Comparison of ENCODE assay signal across 1 fruit fly cellular context in the genomic region with DNA sequence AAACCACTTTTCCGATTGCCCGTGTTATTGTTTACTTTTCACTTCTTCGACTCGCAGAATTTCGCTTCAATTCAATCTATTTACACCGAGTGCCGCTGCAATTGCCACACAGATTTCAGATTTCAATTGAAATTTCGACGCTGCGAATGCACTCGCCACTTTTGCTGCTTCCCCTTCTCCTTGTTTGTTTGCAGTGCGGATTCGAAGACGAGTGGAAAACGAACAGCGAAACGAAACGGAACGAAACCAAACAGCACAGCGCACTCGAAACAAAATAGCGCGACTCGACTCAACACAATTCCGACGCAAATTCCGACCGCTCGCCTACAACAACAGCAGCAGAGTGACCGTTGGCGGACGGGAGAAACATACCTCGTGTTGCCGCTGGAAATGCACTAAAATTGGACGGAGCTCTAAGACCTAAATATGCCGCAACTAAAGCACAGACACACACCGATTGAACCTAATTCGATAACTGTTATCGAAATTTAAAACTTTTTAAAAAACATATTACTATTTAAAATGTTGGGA.
TF ChIP-seq lines count a peak whose summit lies in the region.

A gene (minus strand): TSS at position 345 of the 531 bp plus-strand sequence.

TF ChIP-seq in whole organism, embryonic, 481 proteins besides CTCF, POLR2A, EP300 and RAD21 (continued from another document and continues in another):
- TF ChIP-seq ken (GFP tag; IDR thresholded peaks at IDR 0.05; lab: Robert Waterston, UW) (peak; percentile 59; the same call in 1 of the 3 replicates), CG7357 (GFP tag; IDR thresholded peaks at IDR 0.05; lab: Robert Waterston, UW) (0 out of 3 replicates have a peak, but pooled peaks have one; percentile 20), CG30020 (tag; optimal IDR thresholded peaks at IDR 0.05; lab: Kevin White, UChicago) (peak; percentile 44), HHEX (GFP tag; optimal IDR thresholded peaks at IDR 0.05; lab: Kevin White, UChicago) (peak; percentile 54), gfzf (GFP tag; optimal IDR thresholded peaks at IDR 0.05; lab: Kevin White, UChicago) (peak; percentile 100), BEAF-32 (GFP tag; optimal IDR thresholded peaks at IDR 0.05; lab: Kevin White, UChicago) (peak; percentile 62), CG10147 (GFP tag; optimal IDR thresholded peaks at IDR 0.05; lab: Kevin White, UChicago) (no peak), Xbp1 (GFP tag; optimal IDR thresholded peaks at IDR 0.05; lab: Kevin White, UChicago) (peak; percentile 45), tna (GFP tag; IDR thresholded peaks at IDR 0.05; lab: Robert Waterston, UW; ENCODE audit: partially characterized antibody) (peak; percentile 50; the same call in 1 of the 2 replicates), lov (optimal IDR thresholded peaks at IDR 0.05; lab: Kevin White, UChicago) (no peak), lov (GFP tag; IDR thresholded peaks at IDR 0.05; lab: Robert Waterston, UW) (0 out of 3 replicates have a peak, but pooled peaks have one; percentile 11), Asciz (GFP tag; optimal IDR thresholded peaks at IDR 0.05; lab: Kevin White, UChicago) (peak; percentile 1), CG12071 (GFP tag; optimal IDR thresholded peaks at IDR 0.05; lab: Kevin White, UChicago) (peak; percentile 38), CG34224 (GFP tag; IDR thresholded peaks at IDR 0.05; lab: Robert Waterston, UW; ENCODE audit: partially characterized antibody) (peak; percentile 31; the same call in 2 of the 3 replicates), CG12155 (GFP tag; optimal IDR thresholded peaks at IDR 0.05; lab: Kevin White, UChicago) (peak; percentile 60), CG43689 (GFP tag; IDR thresholded peaks at IDR 0.05; lab: Robert Waterston, UW) (0 out of 2 replicates have a peak, but pooled peaks have one; percentile 10), pzg (GFP tag; optimal IDR thresholded peaks at IDR 0.05; lab: Kevin White, UChicago) (peak; percentile 98), C15 (GFP tag; IDR thresholded peaks at IDR 0.05; lab: Robert Waterston, UW) (no peak), CG12659 (GFP tag; optimal IDR thresholded peaks at IDR 0.05; lab: Kevin White, UChicago) (peak; percentile 92), CG6791 (GFP tag; IDR thresholded peaks at IDR 0.05; lab: Robert Waterston, UW; ENCODE audit: partially characterized antibody) (peak; percentile 68), CG5953 (GFP tag; IDR thresholded peaks at IDR 0.05; lab: Robert Waterston, UW) (peak; percentile 47; the same call in 1 of the 2 replicates), CG7556 (GFP tag; optimal IDR thresholded peaks at IDR 0.05; lab: Kevin White, UChicago) (peak; percentile 4), CG12299 (tag; optimal IDR thresholded peaks at IDR 0.05; lab: Kevin White, UChicago) (peak; percentile 52), scrt (GFP tag; optimal IDR thresholded peaks at IDR 0.05; lab: Kevin White, UChicago) (peak; percentile 45), ab (GFP tag; optimal IDR thresholded peaks at IDR 0.05; lab: Kevin White, UChicago) (no peak), sc (optimal IDR thresholded peaks at IDR 0.05; lab: Kevin White, UChicago) (no peak), sc (GFP tag; optimal IDR thresholded peaks at IDR 0.05; lab: Kevin White, UChicago) (no peak), CG6765 (GFP tag; optimal IDR thresholded peaks at IDR 0.05; lab: Kevin White, UChicago) (no peak), inv (GFP tag; IDR thresholded peaks at IDR 0.05; lab: Robert Waterston, UW; ENCODE audit: partially characterized antibody) (peak; percentile 11; the same call in 1 of the 2 replicates), otp (GFP tag; IDR thresholded peaks at IDR 0.05; lab: Robert Waterston, UW) (0 out of 3 replicates have a peak, but pooled peaks have one; percentile 44), hbn (GFP tag; IDR thresholded peaks at IDR 0.05; lab: Robert Waterston, UW; ENCODE audit: partially characterized antibody) (peak; percentile 25; the same call in 1 of the 2 replicates), CG6689 (GFP tag; IDR thresholded peaks at IDR 0.05; lab: Robert Waterston, UW) (no peak), CG4360 (GFP tag; IDR thresholded peaks at IDR 0.05; lab: Robert Waterston, UW) (peak; percentile 99), amos (GFP tag; IDR thresholded peaks at IDR 0.05; lab: Robert Waterston, UW; ENCODE audit: partially characterized antibody) (peak; percentile 58; the same call in 1 of the 2 replicates), CG5180 (GFP tag; optimal IDR thresholded peaks at IDR 0.05; lab: Kevin White, UChicago) (peak; percentile 28), CHES-1-like (GFP tag; optimal IDR thresholded peaks at IDR 0.05; lab: Kevin White, UChicago) (peak; percentile 67), Med (GFP tag; lab: Kevin White, UChicago) (peak; percentile 90), Sry-β (GFP tag; optimal IDR thresholded peaks at IDR 0.05; lab: Kevin White, UChicago) (peak; percentile 7), CG3407 (GFP tag; optimal IDR thresholded peaks at IDR 0.05; lab: Kevin White, UChicago) (peak; percentile 5), unc-4 (GFP tag; IDR thresholded peaks at IDR 0.05; lab: Robert Waterston, UW; ENCODE audit: partially characterized antibody) (peak; percentile 49), cg (GFP tag; optimal IDR thresholded peaks at IDR 0.05; lab: Kevin White, UChicago) (peak; percentile 80), Sox100B (GFP tag; optimal IDR thresholded peaks at IDR 0.05; lab: Kevin White, UChicago) (no peak), chn (GFP tag; optimal IDR thresholded peaks at IDR 0.05; lab: Kevin White, UChicago) (no peak), nmo (GFP tag; optimal IDR thresholded peaks at IDR 0.05; lab: Kevin White, UChicago) (peak; percentile 63), prd (optimal IDR thresholded peaks at IDR 0.05; lab: Kevin White, UChicago) (no peak), prd (GFP tag; IDR thresholded peaks at IDR 0.05; lab: Robert Waterston, UW) (0 out of 3 replicates have a peak, but pooled peaks have one; percentile 15), NC2β (GFP tag; optimal IDR thresholded peaks at IDR 0.05; lab: Kevin White, UChicago) (peak; percentile 53), CG15514 (GFP tag; optimal IDR thresholded peaks at IDR 0.05; lab: Kevin White, UChicago) (peak; percentile 75), HmgZ (tag; optimal IDR thresholded peaks at IDR 0.05; lab: Kevin White, UChicago) (peak; percentile 77), CG3065 (GFP tag; optimal IDR thresholded peaks at IDR 0.05; lab: Kevin White, UChicago) (no peak), z (GFP tag; IDR thresholded peaks at IDR 0.05; lab: Robert Waterston, UW) (no peak), ftz-f1 (GFP tag; optimal IDR thresholded peaks at IDR 0.05; lab: Kevin White, UChicago) (peak; percentile 9), CrebB (tag; optimal IDR thresholded peaks at IDR 0.05; lab: Kevin White, UChicago) (peak; percentile 69), nom (GFP tag; optimal IDR thresholded peaks at IDR 0.05; lab: Kevin White, UChicago) (peak; percentile 76), Bgb (GFP tag; IDR thresholded peaks at IDR 0.05; lab: Robert Waterston, UW; ENCODE audit: partially characterized antibody) (no peak; the same call in 1 of the 2 replicates), bsh (GFP tag; optimal IDR thresholded peaks at IDR 0.05; lab: Kevin White, UChicago) (peak; percentile 12 to 17), CG9817 (tag; optimal IDR thresholded peaks at IDR 0.05; lab: Kevin White, UChicago) (no peak), ATbp (GFP tag; optimal IDR thresholded peaks at IDR 0.05; lab: Kevin White, UChicago) (peak; percentile 34), CG31365 (tag; optimal IDR thresholded peaks at IDR 0.05; lab: Kevin White, UChicago) (peak; percentile 6), CG7987 (GFP tag; optimal IDR thresholded peaks at IDR 0.05; lab: Kevin White, UChicago) (peak; percentile 36), CG13287 (GFP tag; IDR thresholded peaks at IDR 0.05; lab: Robert Waterston, UW; ENCODE audit: partially characterized antibody) (peak; percentile 53; the same call in 1 of the 2 replicates), CG4617 (GFP tag; optimal IDR thresholded peaks at IDR 0.05; lab: Kevin White, UChicago; ENCODE audit: borderline replicate concordance) (peak; percentile 4), hkb (optimal IDR thresholded peaks at IDR 0.05; lab: Kevin White, UChicago) (no peak), hkb (GFP tag; IDR thresholded peaks at IDR 0.05; lab: Robert Waterston, UW) (peak; percentile 52; the same call in 1 of the 2 replicates), Lim3 (GFP tag; IDR thresholded peaks at IDR 0.05; lab: Robert Waterston, UW) (no peak), CG2712 (tag; optimal IDR thresholded peaks at IDR 0.05; lab: Kevin White, UChicago) (peak; percentile 41), caup (GFP tag; optimal IDR thresholded peaks at IDR 0.05; lab: Kevin White, UChicago; ENCODE audit: severe bottlenecking) (peak; percentile 55), CG15269 (tag; optimal IDR thresholded peaks at IDR 0.05; lab: Kevin White, UChicago) (peak; percentile 24), sd (tag; optimal IDR thresholded peaks at IDR 0.05; lab: Kevin White, UChicago) (peak; percentile 86), insv (GFP tag; optimal IDR thresholded peaks at IDR 0.05; lab: Kevin White, UChicago) (peak in 1 of 2 experiments; percentile 54), pho (GFP tag; optimal IDR thresholded peaks at IDR 0.05; lab: Kevin White, UChicago) (peak; percentile 37), CG1233 (GFP tag; optimal IDR thresholded peaks at IDR 0.05; lab: Kevin White, UChicago) (no peak), jumu (GFP tag; optimal IDR thresholded peaks at IDR 0.05; lab: Kevin White, UChicago) (no peak), HLHmδ (GFP tag; optimal IDR thresholded peaks at IDR 0.05; lab: Kevin White, UChicago) (peak; percentile 90), wor (GFP tag; IDR thresholded peaks at IDR 0.05; lab: Robert Waterston, UW) (no peak), lilli (GFP tag; optimal IDR thresholded peaks at IDR 0.05; lab: Kevin White, UChicago) (peak; percentile 33), Atf6 (GFP tag; IDR thresholded peaks at IDR 0.05; lab: Robert Waterston, UW) (peak; percentile 34; the same call in 1 of the 2 replicates), CG32772 (GFP tag; IDR thresholded peaks at IDR 0.05; lab: Robert Waterston, UW) (no peak), CG7963 (GFP tag; IDR thresholded peaks at IDR 0.05; lab: Robert Waterston, UW; ENCODE audit: partially characterized antibody) (no peak), Drgx (GFP tag; IDR thresholded peaks at IDR 0.05; lab: Robert Waterston, UW) (0 out of 2 replicates have a peak, but pooled peaks have one; percentile 23), CG11696 (GFP tag; IDR thresholded peaks at IDR 0.05; lab: Robert Waterston, UW) (no peak), CG12769 (tag; optimal IDR thresholded peaks at IDR 0.05; lab: Kevin White, UChicago) (peak; percentile 69), CG9932 (GFP tag; IDR thresholded peaks at IDR 0.05; lab: Robert Waterston, UW) (peak; percentile 32; the same call in 1 of the 2 replicates), ERR (GFP tag; optimal IDR thresholded peaks at IDR 0.05; lab: Kevin White, UChicago) (peak; percentile 1), crp (GFP tag; optimal IDR thresholded peaks at IDR 0.05; lab: Kevin White, UChicago) (no peak), CG9609 (GFP tag; optimal IDR thresholded peaks at IDR 0.05; lab: Kevin White, UChicago) (peak; percentile 2), fd3F (GFP tag; optimal IDR thresholded peaks at IDR 0.05; lab: Kevin White, UChicago) (no peak), gcm (GFP tag; optimal IDR thresholded peaks at IDR 0.05; lab: Kevin White, UChicago) (peak; percentile 33), Dp (GFP tag; optimal IDR thresholded peaks at IDR 0.05; lab: Kevin White, UChicago) (peak; percentile 95), Trl (optimal IDR thresholded peaks at IDR 0.05; lab: Kevin White, UChicago) (no peak), Trl (GFP tag; optimal IDR thresholded peaks at IDR 0.05; lab: Kevin White, UChicago) (peak; percentile 53), Vsx1 (GFP tag; optimal IDR thresholded peaks at IDR 0.05; lab: Kevin White, UChicago) (peak; percentile 9), CG3847 (GFP tag; IDR thresholded peaks at IDR 0.05; lab: Robert Waterston, UW) (peak; percentile 33; the same call in 1 of the 2 replicates), Camta (GFP tag; optimal IDR thresholded peaks at IDR 0.05; lab: Kevin White, UChicago) (no peak), CG15479 (GFP tag; optimal IDR thresholded peaks at IDR 0.05; lab: Kevin White, UChicago) (peak; percentile 94), hth (optimal IDR thresholded peaks at IDR 0.05; lab: Kevin White, UChicago) (no peak), CG1024 (GFP tag; IDR thresholded peaks at IDR 0.05; lab: Robert Waterston, UW) (0 out of 2 replicates have a peak, but pooled peaks have one; percentile 6), Dip3 (GFP tag; optimal IDR thresholded peaks at IDR 0.05; lab: Kevin White, UChicago) (peak; percentile 18), CG2678 (tag; optimal IDR thresholded peaks at IDR 0.05; lab: Kevin White, UChicago) (peak; percentile 15), CG7839 (tag; optimal IDR thresholded peaks at IDR 0.05; lab: Kevin White, UChicago) (peak; percentile 11), CG8924 (tag; optimal IDR thresholded peaks at IDR 0.05; lab: Kevin White, UChicago) (peak; percentile 37), zfh1 (GFP tag; IDR thresholded peaks at IDR 0.05; lab: Robert Waterston, UW) (0 out of 3 replicates have a peak, but pooled peaks have one; percentile 43), Doc3 (GFP tag; IDR thresholded peaks at IDR 0.05; lab: Robert Waterston, UW; ENCODE audit: partially characterized antibody) (no peak), Fer3 (tag; optimal IDR thresholded peaks at IDR 0.05; lab: Kevin White, UChicago) (peak; percentile 23), kah (GFP tag; optimal IDR thresholded peaks at IDR 0.05; lab: Kevin White, UChicago) (peak; percentile 83), Jarid2 (GFP tag; optimal IDR thresholded peaks at IDR 0.05; lab: Kevin White, UChicago) (peak; percentile 97), sens (GFP tag; lab: Kevin White, UChicago) (peak; percentile 86), CG2875 (GFP tag; optimal IDR thresholded peaks at IDR 0.05; lab: Kevin White, UChicago) (no peak), Fer1 (GFP tag; optimal IDR thresholded peaks at IDR 0.05; lab: Kevin White, UChicago) (peak; percentile 54), knrl (GFP tag; IDR thresholded peaks at IDR 0.05; lab: Robert Waterston, UW; ENCODE audit: partially characterized antibody) (peak; percentile 32; the same call in 1 of the 3 replicates), CG2116 (GFP tag; optimal IDR thresholded peaks at IDR 0.05; lab: Kevin White, UChicago) (peak; percentile 55), kni (GFP tag; optimal IDR thresholded peaks at IDR 0.05; lab: Kevin White, UChicago) (peak; percentile 63), bab2 (GFP tag; optimal IDR thresholded peaks at IDR 0.05; lab: Kevin White, UChicago) (peak; percentile 27), Dll (GFP tag; IDR thresholded peaks at IDR 0.05; lab: Robert Waterston, UW; ENCODE audit: partially characterized antibody) (peak; percentile 45; the same call in 1 of the 4 replicates), sug (tag; optimal IDR thresholded peaks at IDR 0.05; lab: Kevin White, UChicago) (peak; percentile 57), Hr78 (GFP tag; optimal IDR thresholded peaks at IDR 0.05; lab: Kevin White, UChicago) (peak in 1 of 2 experiments; percentile 46), CG3281 (GFP tag; optimal IDR thresholded peaks at IDR 0.05; lab: Kevin White, UChicago) (peak; percentile 41)
